Worm (Caenorhabditis elegans): ENCODE results near the gene snu-23.

The snu-23 gene

ce11 chrIII:7790522-7790921 is 20.6 kb upstream of the snu-23 start:
- TF ChIP-seq swsn-7 (tag; optimal IDR thresholded peaks at IDR 0.05) (no peak), efl-1 (optimal IDR thresholded peaks at IDR 0.05) (no peak), efl-1 (GFP tag; optimal IDR thresholded peaks at IDR 0.05 in 1 of 2) (peak in 1 of 2 experiments; percentile 64), tbx-2 (tag; optimal IDR thresholded peaks at IDR 0.05) (peak; percentile 6), lin-14 (GFP tag; optimal IDR thresholded peaks at IDR 0.05) (peak; percentile 56), vab-15 (tag; optimal IDR thresholded peaks at IDR 0.05) (peak; percentile 5), ztf-11 (tag; optimal IDR thresholded peaks at IDR 0.05) (peak in 1 of 2 experiments; percentile 16), rnt-1 (tag; optimal IDR thresholded peaks at IDR 0.05) (peak; percentile 66), ceh-82 (tag; optimal IDR thresholded peaks at IDR 0.05) (no peak), sup-37 (GFP tag; optimal IDR thresholded peaks at IDR 0.05) (no peak), nhr-19 (GFP tag; conservative IDR thresholded peaks at IDR 0.05) (peak; percentile 33; the same call in 1 of the 2 replicates), snu-23 (GFP tag; optimal IDR thresholded peaks at IDR 0.05) (peak; percentile 21), lsy-2 (tag; optimal IDR thresholded peaks at IDR 0.05) (peak; percentile 60 to 81), unc-62 (GFP tag; optimal IDR thresholded peaks at IDR 0.05) (no peak), nhr-71 (tag; optimal IDR thresholded peaks at IDR 0.05) (peak; percentile 65), nhr-85 (tag) (peak; percentile 76)

ce11 chrIII:7788410-7788809 is 18.5 kb upstream of the snu-23 start:
- TF ChIP-seq fos-1 (tag; optimal IDR thresholded peaks at IDR 0.05), result no peak
- TF ChIP-seq xbp-1 (tag; optimal IDR thresholded peaks at IDR 0.05), result no peak
- TF ChIP-seq rnt-1 (tag; optimal IDR thresholded peaks at IDR 0.05), result peak; percentile 22
- no peak for TF ChIP-seq unc-86 (tag; optimal IDR thresholded peaks at IDR 0.05)

ce11 chrIII:7784201-7784600 is 14.3 kb upstream of the snu-23 start:
- no peak for TF ChIP-seq egl-13 (tag; optimal IDR thresholded peaks at IDR 0.05)
- TF ChIP-seq irx-1 (tag; optimal IDR thresholded peaks at IDR 0.05), result peak; percentile 24
- TF ChIP-seq nhr-90 (tag; optimal IDR thresholded peaks at IDR 0.05; ENCODE audit: poor library complexity), result peak; percentile 7
- TF ChIP-seq lsy-2 (tag; optimal IDR thresholded peaks at IDR 0.05), result peak; percentile 52 to 61
- TF ChIP-seq nhr-77 (tag; optimal IDR thresholded peaks at IDR 0.05), result no peak
- TF ChIP-seq aha-1 (tag; optimal IDR thresholded peaks at IDR 0.05), result no peak
- no peak for TF ChIP-seq nhr-47 (tag; optimal IDR thresholded peaks at IDR 0.05)
- no peak for TF ChIP-seq mdl-1 (tag; optimal IDR thresholded peaks at IDR 0.05)
- TF ChIP-seq dpl-1 (GFP tag; optimal IDR thresholded peaks at IDR 0.05), result no peak
- TF ChIP-seq mab-9 (GFP tag; IDR thresholded peaks at IDR 0.05), result no peak
- no peak for TF ChIP-seq unc-98 (GFP tag; IDR thresholded peaks at IDR 0.05)
- no peak for TF ChIP-seq mep-1 (tag; optimal IDR thresholded peaks at IDR 0.05)
- TF ChIP-seq alr-1 (tag; optimal IDR thresholded peaks at IDR 0.05; ENCODE audit: borderline replicate concordance), result no peak
- no peak for TF ChIP-seq xbp-1 (tag; optimal IDR thresholded peaks at IDR 0.05)
- no peak for TF ChIP-seq elt-2 (tag; optimal IDR thresholded peaks at IDR 0.05)
- TF ChIP-seq tlp-1 (tag; optimal IDR thresholded peaks at IDR 0.05), result no peak
- no peak for TF ChIP-seq ceh-8 (GFP tag; optimal IDR thresholded peaks at IDR 0.05)
- peak; percentile 13 for TF ChIP-seq snu-23 (GFP tag; optimal IDR thresholded peaks at IDR 0.05)
- peak; percentile 55 for TF ChIP-seq nhr-71 (tag; optimal IDR thresholded peaks at IDR 0.05)
- TF ChIP-seq ceh-88 (GFP tag; IDR thresholded peaks at IDR 0.05), result no peak
- no peak for TF ChIP-seq pax-3 (tag; optimal IDR thresholded peaks at IDR 0.05)
- TF ChIP-seq nhr-20 (tag; optimal IDR thresholded peaks at IDR 0.05), result peak; percentile 8
- no peak for TF ChIP-seq lin-15B (tag; optimal IDR thresholded peaks at IDR 0.05)
- TF ChIP-seq lin-35 (GFP tag; optimal IDR thresholded peaks at IDR 0.05), result no peak
- TF ChIP-seq dsc-1 (tag; optimal IDR thresholded peaks at IDR 0.05), result peak; percentile 79
- TF ChIP-seq blmp-1 (tag; optimal IDR thresholded peaks at IDR 0.05), result peak; percentile 2
- no peak for TF ChIP-seq fkh-8 (tag; optimal IDR thresholded peaks at IDR 0.05)
- no peak for TF ChIP-seq ztf-4 (tag; optimal IDR thresholded peaks at IDR 0.05)
- no peak for TF ChIP-seq F16B12.6 (tag; optimal IDR thresholded peaks at IDR 0.05)
- no peak for TF ChIP-seq elt-3 (tag; optimal IDR thresholded peaks at IDR 0.05)
- TF ChIP-seq fos-1 (tag; optimal IDR thresholded peaks at IDR 0.05), result no peak
- no peak for TF ChIP-seq nhr-19 (GFP tag; conservative IDR thresholded peaks at IDR 0.05)
- no peak for TF ChIP-seq ceh-90 (tag; optimal IDR thresholded peaks at IDR 0.05)
- no peak for TF ChIP-seq C04F5.9 (tag; optimal IDR thresholded peaks at IDR 0.05)
- TF ChIP-seq mef-2 (tag; optimal IDR thresholded peaks at IDR 0.05), result no peak
- no peak for TF ChIP-seq grh-1 (GFP tag; IDR thresholded peaks at IDR 0.05)
- TF ChIP-seq sup-37 (GFP tag; optimal IDR thresholded peaks at IDR 0.05), result no peak

All from whole organism, L1 larva.